Fruit fly (Drosophila melanogaster) whole organism: ENCODE results near the gene CG31664.

Experiments used
- CG8478 ChIP-seq: fragments of >200 bp; optimal IDR thresholded peaks from 2 replicates; lab custom pipeline; 2018; ENCODE audit warnings: inconsistent platforms
- Dll ChIP-seq: fragments of >200 bp; optimal IDR thresholded peaks from 2 replicates; lab custom pipeline; 2017
- EcR ChIP-seq, 2 experiments: fragments of >200 bp; optimal IDR thresholded peaks; 2 replicates each; lab custom pipeline; 2017; ENCODE audit warnings: missing biosample characterization in 2 of 2, missing genetic modification characterization in 2 of 2, missing genetic modification reagents in 2 of 2
- pan ChIP-seq: fragments of >200 bp; optimal IDR thresholded peaks from 2 replicates; lab custom pipeline; 2017
- psq ChIP-seq: fragments of >200 bp; optimal IDR thresholded peaks from 2 replicates; lab custom pipeline; 2017
- usp ChIP-seq: fragments of >200 bp; optimal IDR thresholded peaks from 2 replicates; lab custom pipeline; 2017; ENCODE audit warnings: missing biosample characterization, missing genetic modification characterization, mixed read lengths

The CG31664 gene

DNA sequence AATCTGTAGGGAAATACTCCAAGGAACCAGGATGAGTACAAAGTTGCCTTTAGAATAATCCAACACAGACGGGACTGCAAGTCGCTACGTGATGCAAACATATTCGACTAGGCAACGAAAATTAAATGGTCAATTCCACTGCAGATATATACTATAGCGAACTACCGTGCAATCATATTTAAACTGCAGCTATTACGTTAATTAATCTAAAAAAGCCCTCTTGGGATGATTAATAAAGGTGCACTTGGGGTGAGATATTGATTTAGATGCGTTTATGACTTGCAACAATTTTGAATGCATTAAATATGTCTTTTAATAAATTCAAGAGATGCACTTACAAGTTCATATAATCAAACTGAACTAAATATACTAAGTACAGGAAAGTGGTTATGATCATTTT lies 34.6 kb downstream of the CG31664 start, which contains the start of gene Gr22c:
Gene Gr22c, minus strand, starts transcription at position 101 of the 400 bp plus-strand sequence.
- no peak for TF ChIP-seq Dll (lab: Kevin White, UChicago)
- no peak for TF ChIP-seq EcR (GFP tag; optimal IDR thresholded peaks at IDR 0.05; lab: Kevin White, UChicago)
- TF ChIP-seq usp, result no peak
- TF ChIP-seq CG8478, result no peak
- TF ChIP-seq psq (lab: Kevin White, UChicago), result no peak
- no peak for TF ChIP-seq pan (lab: Kevin White, UChicago)

DNA sequence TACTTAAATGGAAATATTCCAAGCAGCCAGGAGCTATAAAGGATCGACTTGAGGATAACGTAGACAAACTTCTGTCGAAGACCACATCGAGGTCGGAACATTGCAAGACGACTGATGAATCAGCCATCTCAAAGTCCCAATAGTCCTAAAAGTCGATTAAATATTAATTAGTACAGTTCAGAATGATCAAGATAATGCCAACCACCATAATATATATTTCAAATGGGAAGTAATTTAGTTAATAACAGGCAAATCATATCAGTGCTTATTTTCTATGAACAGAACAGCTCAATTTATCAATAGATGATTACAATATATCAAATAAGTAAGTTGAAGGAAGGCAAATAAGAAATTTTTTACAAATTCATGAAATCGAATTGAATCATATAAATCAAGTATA lies 36.0 kb downstream of the CG31664 start, which contains the start of gene Gr22d:
Gene Gr22d, minus strand, starts transcription at position 101 of the 400 bp plus-strand sequence.
- TF ChIP-seq CG8478 (no peak), pan (lab: Kevin White, UChicago) (no peak), usp (no peak), psq (lab: Kevin White, UChicago) (no peak), Dll (lab: Kevin White, UChicago) (no peak), EcR (GFP tag; optimal IDR thresholded peaks at IDR 0.05; lab: Kevin White, UChicago) (no peak)

DNA sequence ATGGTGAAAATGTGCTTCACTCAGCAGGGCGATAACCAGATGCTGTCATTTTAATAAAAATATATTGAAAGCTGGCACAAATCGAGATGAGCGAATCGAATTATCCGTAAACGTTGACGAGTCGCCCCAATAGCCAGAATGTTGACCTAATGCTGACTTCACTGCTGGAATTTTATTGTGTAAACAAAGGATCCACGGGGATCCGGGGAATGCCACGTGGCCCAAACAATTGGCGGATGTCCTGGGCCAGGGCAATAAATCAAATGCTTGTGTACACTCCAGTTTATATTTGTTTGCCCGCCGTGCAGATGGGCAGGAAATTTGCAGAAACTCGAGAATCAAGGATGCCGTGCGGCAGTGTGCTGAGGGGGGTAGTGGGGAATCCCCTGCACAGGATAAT lies 38.4 kb downstream of the CG31664 start:
- TF ChIP-seq Dll (lab: Kevin White, UChicago) (no peak), psq (lab: Kevin White, UChicago) (no peak), usp (no peak), pan (lab: Kevin White, UChicago) (no peak), CG8478 (no peak), EcR (GFP tag; optimal IDR thresholded peaks at IDR 0.05; lab: Kevin White, UChicago) (no peak)

DNA sequence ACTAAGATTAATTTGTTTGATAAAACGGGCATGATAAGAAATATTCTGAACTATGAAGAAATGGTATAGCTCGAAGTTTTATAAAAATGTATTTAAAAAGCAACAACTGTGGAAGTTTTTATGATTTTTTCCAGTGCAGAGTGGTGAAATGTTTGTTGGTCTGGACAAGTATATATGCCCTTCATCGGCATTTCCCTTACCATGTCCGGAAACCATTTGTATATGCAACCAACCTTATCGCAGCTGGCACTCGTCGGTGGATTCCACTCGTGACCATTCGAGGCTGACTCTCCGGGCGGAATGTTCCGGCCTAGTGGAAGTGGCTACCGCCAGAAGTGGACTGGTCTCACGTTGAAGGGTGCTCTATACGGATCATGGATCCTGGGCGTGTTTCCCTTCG lies 42.5 kb downstream of the CG31664 start, which contains the start of gene Gr22e:
Gene Gr22e, plus strand, starts transcription at position 301 of the 400 bp plus-strand sequence.
- TF ChIP-seq CG8478 (no peak), usp (no peak), Dll (lab: Kevin White, UChicago) (no peak), psq (lab: Kevin White, UChicago) (no peak), EcR (GFP tag; optimal IDR thresholded peaks at IDR 0.05; lab: Kevin White, UChicago) (no peak)
